Worm (Caenorhabditis elegans) whole organism, L1 larva: Measurements from ENCODE around the gene srt-30.

Experiments
- C04F5.9 ChIP-seq: sonication (generic microtip); optimal IDR thresholded peaks from 2 replicates; lab custom pipeline; 2016; ENCODE audit warnings: missing genetic modification characterization, missing compliant biosample characterization
- C34B4.2 ChIP-seq: sonication (generic microtip); optimal IDR thresholded peaks from 2 replicates; lab custom pipeline; 2017; ENCODE audit warnings: mild to moderate bottlenecking, missing genetic modification characterization, missing compliant biosample characterization
- aha-1 ChIP-seq: fragments of 150-350 bp; optimal IDR thresholded peaks from 2 replicates; lab custom pipeline; 2014; ENCODE audit warnings: missing biosample characterization, missing genetic modification characterization
- blmp-1 ChIP-seq: fragments of 150-350 bp; optimal IDR thresholded peaks from 2 replicates; lab custom pipeline; 2014; ENCODE audit warnings: missing biosample characterization, missing genetic modification characterization
- ceh-88 ChIP-seq: fragments of 200-800 bp; sonication (Bioruptor generic); IDR thresholded peaks from 2 replicates; pipeline ENCODE4 v1.3.6; 2022; ENCODE audit warnings: missing genetic modification characterization, missing compliant biosample characterization
- ces-1 ChIP-seq: fragments of 150-350 bp; optimal IDR thresholded peaks from 2 replicates; lab custom pipeline; 2014; ENCODE audit warnings: missing biosample characterization, missing genetic modification reagents, missing genetic modification characterization
- efl-1 ChIP-seq, 4 experiments: fragments of 150-350 bp; optimal IDR thresholded peaks in 3 of 4; peaks in 1 of 4; 1 replicate in 1 of 4; 2 replicates in 3 of 4; lab custom pipeline; 2014; ENCODE audit warnings: missing biosample characterization in 2 of 4, missing genetic modification characterization in 2 of 4, missing genetic modification reagents in 2 of 4
- elt-2 ChIP-seq: sonication (generic microtip); optimal IDR thresholded peaks from 2 replicates; lab custom pipeline; 2016; ENCODE audit warnings: missing genetic modification characterization, mild to moderate bottlenecking, inconsistent platforms, missing compliant biosample characterization, missing genetic modification reagents
- elt-3 ChIP-seq, 6 experiments: fragments of 150-350 bp in 1 of 6; sonication (generic microtip); optimal IDR thresholded peaks; 2 replicates each; lab custom pipeline; 2017 to 2018; ENCODE audit warnings: missing biosample characterization in 6 of 6, missing genetic modification characterization in 6 of 6, inconsistent platforms in 1 of 6
- fkh-8 ChIP-seq: sonication (generic microtip); optimal IDR thresholded peaks from 2 replicates; lab custom pipeline; 2016; ENCODE audit warnings: mild to moderate bottlenecking, missing genetic modification characterization, missing compliant biosample characterization
- fos-1 ChIP-seq: fragments of 150-350 bp; optimal IDR thresholded peaks from 2 replicates; lab custom pipeline; 2014; ENCODE audit warnings: missing biosample characterization, missing genetic modification characterization
- grh-1 ChIP-seq: fragments of 200-800 bp; sonication (Bioruptor generic); IDR thresholded peaks from 2 replicates; pipeline ENCODE4 v1.3.6; 2022; ENCODE audit warnings: missing genetic modification reagents, missing genetic modification characterization, missing compliant biosample characterization
- jun-1 ChIP-seq: fragments of 150-350 bp; optimal IDR thresholded peaks from 2 replicates; lab custom pipeline; 2014; ENCODE audit warnings: missing biosample characterization, missing genetic modification reagents, missing genetic modification characterization
- lin-13 ChIP-seq: fragments of 150-350 bp; optimal IDR thresholded peaks from 2 replicates; lab custom pipeline; 2014; ENCODE audit warnings: missing biosample characterization, missing genetic modification reagents, missing genetic modification characterization
- lin-14 ChIP-seq: fragments of 200-800 bp; sonication (Bioruptor generic); optimal IDR thresholded peaks from 2 replicates; lab custom pipeline; 2018; ENCODE audit warnings: mild to moderate bottlenecking, missing genetic modification characterization, moderate library complexity, missing compliant biosample characterization
- lsy-2 ChIP-seq, 2 experiments: fragments of 150-350 bp; optimal IDR thresholded peaks; 2 replicates each; lab custom pipeline; 2014; ENCODE audit warnings: missing biosample characterization in 2 of 2, missing genetic modification characterization in 2 of 2
- mab-9 ChIP-seq: fragments of 200-800 bp; sonication (Bioruptor generic); IDR thresholded peaks from 2 replicates; pipeline ENCODE4 v1.3.6; 2022; ENCODE audit warnings: missing genetic modification reagents, missing genetic modification characterization, missing compliant biosample characterization
- mef-2 ChIP-seq: fragments of 150-350 bp; optimal IDR thresholded peaks from 2 replicates; lab custom pipeline; 2014; ENCODE audit warnings: missing biosample characterization, missing genetic modification characterization
- nhr-12 ChIP-seq: sonication (generic microtip); optimal IDR thresholded peaks from 2 replicates; lab custom pipeline; 2017; ENCODE audit warnings: missing biosample characterization, missing genetic modification characterization
- nhr-20 ChIP-seq: sonication (generic microtip); optimal IDR thresholded peaks from 2 replicates; lab custom pipeline; 2016; ENCODE audit warnings: mild to moderate bottlenecking, missing genetic modification characterization, missing compliant biosample characterization
- nhr-28 ChIP-seq: fragments of 150-350 bp; optimal IDR thresholded peaks from 2 replicates; lab custom pipeline; 2014; ENCODE audit warnings: missing biosample characterization, missing genetic modification characterization
- nhr-77 ChIP-seq: fragments of 150-350 bp; optimal IDR thresholded peaks from 2 replicates; lab custom pipeline; 2014; ENCODE audit warnings: missing biosample characterization, missing genetic modification characterization
- nhr-85 ChIP-seq: sonication (generic microtip); peaks from one replicate; lab custom pipeline; 2016; ENCODE audit warnings: missing genetic modification characterization, inconsistent platforms, missing compliant biosample characterization
- pax-3 ChIP-seq: fragments of 200-800 bp; sonication (Bioruptor generic); optimal IDR thresholded peaks from 2 replicates; lab custom pipeline; 2018; ENCODE audit warnings: mild to moderate bottlenecking, missing genetic modification characterization, moderate library complexity, missing compliant biosample characterization
- rnt-1 ChIP-seq: sonication (generic microtip); optimal IDR thresholded peaks from 2 replicates; lab custom pipeline; 2016; ENCODE audit warnings: mild to moderate bottlenecking, missing genetic modification characterization, moderate library complexity, missing compliant biosample characterization
- skn-1 ChIP-seq: fragments of 150-350 bp; optimal IDR thresholded peaks from 2 replicates; lab custom pipeline; 2014; ENCODE audit warnings: missing biosample characterization, missing genetic modification characterization
- snu-23 ChIP-seq: sonication (generic microtip); optimal IDR thresholded peaks from 2 replicates; lab custom pipeline; 2016; ENCODE audit warnings: missing genetic modification characterization, missing compliant biosample characterization
- sup-37 ChIP-seq: fragments of 200-800 bp; sonication (Bioruptor generic); optimal IDR thresholded peaks from 2 replicates; lab custom pipeline; 2018; ENCODE audit warnings: mild to moderate bottlenecking, missing genetic modification characterization, missing compliant biosample characterization
- unc-130 ChIP-seq: fragments of 150-350 bp; optimal IDR thresholded peaks from 2 replicates; lab custom pipeline; 2017; ENCODE audit warnings: missing biosample characterization, missing genetic modification characterization, inconsistent platforms
- unc-30 ChIP-seq: sonication (generic microtip); optimal IDR thresholded peaks from 2 replicates; lab custom pipeline; 2017; ENCODE audit warnings: missing biosample characterization, missing genetic modification characterization
- unc-86 ChIP-seq: sonication (generic microtip); optimal IDR thresholded peaks from 2 replicates; lab custom pipeline; 2016; ENCODE audit warnings: missing genetic modification characterization, missing compliant biosample characterization
- unc-98 ChIP-seq: fragments of 200-800 bp; sonication (Bioruptor generic); IDR thresholded peaks from 2 replicates; pipeline ENCODE4 v1.3.6; 2022; ENCODE audit warnings: missing genetic modification characterization, missing compliant biosample characterization
- vab-15 ChIP-seq: sonication (generic microtip); optimal IDR thresholded peaks from 2 replicates; lab custom pipeline; 2017; ENCODE audit warnings: missing genotype, mild to moderate bottlenecking, missing genetic modification characterization, missing compliant biosample characterization
- xbp-1 ChIP-seq: sonication (generic microtip); optimal IDR thresholded peaks from 2 replicates; lab custom pipeline; 2016; ENCODE audit warnings: missing genetic modification characterization, missing compliant biosample characterization
- zip-4 ChIP-seq: fragments of 200-800 bp; sonication (Bioruptor generic); optimal IDR thresholded peaks from 2 replicates; lab custom pipeline; 2018; ENCODE audit warnings: mild to moderate bottlenecking, missing genetic modification characterization, moderate library complexity, missing compliant biosample characterization
- ztf-11 ChIP-seq, 2 experiments: sonication (generic microtip); optimal IDR thresholded peaks; 2 replicates each; lab custom pipeline; 2016 to 2017; ENCODE audit warnings: missing genetic modification characterization in 2 of 2, missing biosample characterization in 1 of 2, missing compliant biosample characterization in 1 of 2

srt-30 gene

DNA sequence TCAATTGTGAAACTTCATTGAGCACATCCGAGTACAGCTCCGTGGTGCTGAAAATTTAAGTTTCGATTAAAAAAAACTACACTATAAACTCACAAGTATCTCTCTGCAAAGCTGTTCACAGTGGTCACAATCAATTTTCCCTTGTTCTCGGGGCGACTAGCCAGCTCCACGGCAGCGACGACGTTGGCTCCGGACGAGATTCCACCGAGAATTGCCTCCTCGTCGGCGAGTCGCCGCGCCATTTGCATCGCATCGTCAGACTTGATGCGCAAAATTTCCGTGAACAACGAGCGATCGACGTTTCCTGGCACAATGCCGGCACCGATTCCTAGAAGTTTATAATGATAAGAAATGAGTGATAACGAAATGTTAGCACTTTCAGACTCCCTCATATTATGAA is 25.6 kb downstream of the srt-30 start:
- peak; percentile 14 for TF ChIP-seq elt-2 (tag; lab: Kevin White, UChicago)
- no peak for TF ChIP-seq zip-4 (GFP tag; lab: Kevin White, UChicago)

DNA sequence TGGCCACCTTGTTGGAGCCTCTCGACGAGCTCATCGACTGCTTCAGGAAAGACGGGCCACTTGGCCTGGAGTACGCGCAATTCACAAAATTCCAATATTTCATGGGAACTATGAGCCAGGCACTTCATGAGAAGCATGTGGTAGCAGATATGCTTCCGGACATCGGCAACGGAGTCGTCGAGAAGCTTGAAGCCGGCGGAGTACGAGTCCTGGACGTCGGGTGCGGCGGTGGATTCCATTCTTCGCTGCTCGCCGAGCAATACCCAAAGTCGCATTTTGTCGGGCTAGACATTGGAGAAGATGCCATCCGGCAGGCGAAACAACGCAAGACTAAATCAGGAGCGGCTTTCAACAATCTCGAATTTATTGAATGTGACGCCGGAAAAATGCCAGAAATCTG is 26.7 kb downstream of the srt-30 start:
- TF ChIP-seq C34B4.2 (tag; lab: Kevin White, UChicago): no peak
- TF ChIP-seq vab-15 (tag; lab: Kevin White, UChicago): no peak

DNA sequence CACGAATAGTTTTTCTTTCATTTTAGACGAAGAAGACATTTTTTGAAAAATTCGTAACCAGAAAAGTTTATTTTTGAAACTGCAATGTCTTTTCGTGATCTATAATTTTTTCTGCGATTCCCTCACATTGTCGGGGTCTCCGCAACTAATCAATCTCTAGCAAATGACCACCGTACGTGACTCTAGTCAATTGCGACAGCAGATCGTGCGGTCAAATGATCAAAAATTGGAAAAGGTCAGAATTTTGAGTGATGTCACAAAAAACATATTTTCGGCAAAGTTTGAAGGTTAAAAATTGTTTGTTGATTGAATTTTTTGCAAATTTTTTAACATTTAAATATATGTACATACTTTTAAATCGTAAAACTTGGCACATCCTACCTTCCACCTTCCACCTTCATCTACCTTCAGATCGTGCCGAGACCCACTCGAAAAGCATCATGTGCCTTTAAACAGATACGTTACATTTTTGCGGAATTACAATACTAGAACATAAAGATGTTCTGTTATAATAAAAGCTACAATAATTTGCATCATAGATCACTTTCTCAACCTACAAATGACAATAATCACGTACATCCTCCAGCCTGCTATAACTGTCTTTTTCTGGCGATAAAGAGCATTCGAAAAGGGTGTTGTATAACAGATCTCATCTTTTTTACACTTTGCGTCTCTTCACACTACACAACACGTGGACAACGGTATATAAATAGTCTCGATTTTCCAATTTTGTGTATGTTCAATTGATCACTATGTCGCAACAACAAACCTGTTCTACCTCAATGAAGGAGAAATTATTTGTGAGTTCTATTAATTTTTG is 28.6 kb downstream of the srt-30 start, which contains the start of the genes R08E5.1 and rips-1:
R08E5.1 (minus strand) TSS at position 82 of the 820 bp plus-strand sequence.
rips-1 (plus strand) TSS at position 585 of the 820 bp plus-strand sequence.
- TF ChIP-seq ceh-88 (GFP tag; lab: Robert Waterston, UW): no peak
- peak; percentile 39 for TF ChIP-seq aha-1 (tag; lab: Kevin White, UChicago)
- TF ChIP-seq snu-23: peak; percentile 14
- peak; percentile 43 for TF ChIP-seq nhr-20 (tag; lab: Kevin White, UChicago)
- TF ChIP-seq lin-14 (GFP tag; lab: Kevin White, UChicago): peak; percentile 35
- TF ChIP-seq efl-1 (optimal IDR thresholded peaks at IDR 0.05; lab: Kevin White, UChicago): no peak
- peak in 1 of 2 experiments; percentile 22 for TF ChIP-seq efl-1 (GFP tag; optimal IDR thresholded peaks at IDR 0.05 in 1 of 2; lab: Kevin White, UChicago)
- TF ChIP-seq unc-130 (tag; lab: Kevin White, UChicago): peak; percentile 26
- TF ChIP-seq elt-3 (tag; optimal IDR thresholded peaks at IDR 0.05; lab: Kevin White, UChicago): peak in 1 of 6 experiments; percentile 44
- peak; percentile 81 for TF ChIP-seq nhr-85 (tag; lab: Kevin White, UChicago)
- TF ChIP-seq blmp-1 (tag; lab: Kevin White, UChicago): peak; percentile 62
- no peak for TF ChIP-seq sup-37 (GFP tag; lab: Kevin White, UChicago)

- no peak for TF ChIP-seq pax-3 (tag; lab: Kevin White, UChicago)
- no peak for TF ChIP-seq unc-86 (tag; lab: Kevin White, UChicago)
- TF ChIP-seq C04F5.9 (tag; lab: Kevin White, UChicago): no peak
- TF ChIP-seq fkh-8: no peak
- TF ChIP-seq lsy-2 (tag; optimal IDR thresholded peaks at IDR 0.05; lab: Kevin White, UChicago): no peak
- TF ChIP-seq snu-23: no peak
- no peak for TF ChIP-seq nhr-28 (tag; lab: Kevin White, UChicago)
- no peak for TF ChIP-seq vab-15 (tag; lab: Kevin White, UChicago)
- no peak for TF ChIP-seq unc-98
- TF ChIP-seq ztf-11 (tag; optimal IDR thresholded peaks at IDR 0.05; lab: Kevin White, UChicago): no peak
- no peak for TF ChIP-seq grh-1 (GFP tag; lab: Robert Waterston, UW)
- no peak for TF ChIP-seq fos-1
- TF ChIP-seq nhr-77 (tag; lab: Kevin White, UChicago): no peak
- no peak for TF ChIP-seq nhr-85 (tag; lab: Kevin White, UChicago)
- no peak for TF ChIP-seq skn-1 (tag; lab: Kevin White, UChicago)
- TF ChIP-seq xbp-1 (tag; lab: Kevin White, UChicago): no peak
- TF ChIP-seq C34B4.2 (tag; lab: Kevin White, UChicago): no peak
- TF ChIP-seq, all 84 proteins: peak for 0
Measured at ce11 chrV:3768270-3768669, 32.0 kb downstream of the srt-30 start, which contains the start of gene R08E5.4. TSS of gene R08E5.4 (plus strand) at chrV:3768570.

ce11 chrV:3766904-3767303 is 33.4 kb downstream of the srt-30 start, which contains the start of gene Y39H10A.1:
TSS of gene Y39H10A.1 (plus strand) at chrV:3767204.
- TF ChIP-seq nhr-12 (tag; lab: Kevin White, UChicago) (no peak), ztf-11 (tag; optimal IDR thresholded peaks at IDR 0.05; lab: Kevin White, UChicago) (no peak), unc-86 (tag; lab: Kevin White, UChicago) (no peak), jun-1 (tag; lab: Kevin White, UChicago) (no peak), mab-9 (GFP tag; lab: Robert Waterston, UW) (no peak), ces-1 (GFP tag; lab: Kevin White, UChicago) (no peak), unc-30 (tag; lab: Kevin White, UChicago) (no peak), skn-1 (tag; lab: Kevin White, UChicago) (no peak), mef-2 (no peak), lin-14 (GFP tag; lab: Kevin White, UChicago) (no peak), fos-1 (no peak), lin-13 (GFP tag; lab: Kevin White, UChicago) (no peak), rnt-1 (tag; lab: Kevin White, UChicago) (no peak)
- TF ChIP-seq, all 84 proteins: peak for 0
